Worm (Caenorhabditis elegans) whole organism, midembryonic: Measurements from ENCODE around the gene T28C12.2.

Experiments
- T22C8.4 ChIP-seq: fragments of 200-800 bp; sonication (Bioruptor generic); IDR thresholded peaks from 2 replicates; pipeline ENCODE4 v1.3.6; 2022; ENCODE audit warnings: missing genetic modification characterization, missing compliant biosample characterization
- cog-1 ChIP-seq: sonication (generic microtip); optimal IDR thresholded peaks from 2 replicates; lab custom pipeline; 2016; ENCODE audit warnings: missing genetic modification characterization, missing compliant biosample characterization
- flt-1 ChIP-seq: fragments of 200-800 bp; sonication (Bioruptor generic); IDR thresholded peaks from 2 replicates; pipeline ENCODE4 v1.3.6; 2022; ENCODE audit warnings: missing genetic modification characterization, missing compliant biosample characterization
- klf-2 ChIP-seq: fragments of 200-800 bp; sonication (Bioruptor generic); conservative IDR thresholded peaks from 2 replicates; pipeline ENCODE4 v1.3.6; 2022; ENCODE audit warnings: missing genetic modification reagents, missing genetic modification characterization, missing compliant biosample characterization
- med-1 ChIP-seq: sonication (generic microtip); optimal IDR thresholded peaks from 2 replicates; lab custom pipeline; 2017; ENCODE audit warnings: missing genetic modification characterization, mild to moderate bottlenecking, missing compliant biosample characterization, antibody characterized with exemption, missing genetic modification reagents; ENCODE audit not compliant: insufficient read depth
- ref-1 ChIP-seq: fragments of 200-800 bp; sonication (Bioruptor generic); conservative IDR thresholded peaks from 2 replicates; pipeline ENCODE4 v1.3.6; 2022; ENCODE audit warnings: missing genetic modification reagents, missing genetic modification characterization, missing compliant biosample characterization
- tab-1 ChIP-seq: fragments of 200-800 bp; sonication (Bioruptor generic); IDR thresholded peaks from 2 replicates; pipeline ENCODE4 v1.3.6; 2022; ENCODE audit warnings: missing genetic modification characterization, missing compliant biosample characterization
- ztf-23 ChIP-seq: fragments of 200-800 bp; sonication (Bioruptor generic); IDR thresholded peaks from 2 replicates; pipeline ENCODE4 v1.3.6; 2022; ENCODE audit warnings: missing genetic modification reagents, missing genetic modification characterization, missing compliant biosample characterization
- ztf-29 ChIP-seq: fragments of 200-800 bp; sonication (Bioruptor generic); IDR thresholded peaks from 2 replicates; pipeline ENCODE4 v1.3.6; 2022; ENCODE audit warnings: missing genetic modification reagents, missing genetic modification characterization, missing compliant biosample characterization

Gene T28C12.2

DNA sequence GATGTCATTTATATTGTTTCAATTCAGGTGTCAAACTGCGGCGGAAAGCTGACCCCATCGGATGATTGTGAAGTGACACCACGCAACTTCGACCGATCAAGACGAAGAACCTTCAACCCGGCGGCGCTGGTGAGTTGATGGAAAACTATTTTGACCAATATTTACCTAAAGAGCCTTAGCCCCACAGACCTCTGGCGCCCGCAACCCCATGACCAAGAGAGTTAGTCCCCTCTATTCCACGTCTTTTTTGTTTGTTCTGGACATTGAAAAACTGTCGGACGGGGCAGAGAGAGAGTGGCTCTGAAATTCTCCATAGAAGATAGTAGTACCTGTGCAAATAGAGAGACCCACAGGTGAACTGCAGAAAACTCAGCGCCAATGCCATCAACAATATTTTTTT is 29.7 kb downstream of the T28C12.2 start:
- TF ChIP-seq cog-1 (tag; lab: Kevin White, UChicago) (no peak), flt-1 (no peak), tab-1 (GFP tag; lab: Robert Waterston, UW) (no peak), klf-2 (GFP tag; lab: Robert Waterston, UW) (no peak), ztf-23 (GFP tag; lab: Robert Waterston, UW) (no peak), T22C8.4 (GFP tag; lab: Robert Waterston, UW) (no peak), ztf-29 (GFP tag; lab: Robert Waterston, UW) (no peak), med-1 (GFP tag; lab: Kevin White, UChicago) (no peak), ref-1 (GFP tag; lab: Robert Waterston, UW) (no peak)

DNA sequence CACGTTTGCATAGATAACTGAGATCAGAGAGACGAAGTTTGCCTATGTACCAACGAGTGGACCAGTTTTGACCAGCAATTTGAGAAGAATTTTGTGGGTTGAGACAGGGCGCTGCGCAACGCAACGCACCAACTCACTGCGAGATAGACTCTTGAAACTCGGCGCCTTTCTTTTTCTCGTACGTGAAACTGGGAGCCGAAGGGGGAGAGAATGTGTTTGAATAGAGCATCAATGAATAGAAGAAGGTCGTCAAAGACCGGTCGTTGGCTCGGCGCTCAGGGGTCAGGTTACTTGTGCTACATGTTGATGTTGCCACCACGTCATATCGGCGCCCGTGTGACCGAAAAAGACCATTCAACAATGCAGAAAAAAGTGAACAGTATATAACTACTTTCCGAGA is 30.5 kb downstream of the T28C12.2 start:
- TF ChIP-seq cog-1 (tag; lab: Kevin White, UChicago) = no peak

DNA sequence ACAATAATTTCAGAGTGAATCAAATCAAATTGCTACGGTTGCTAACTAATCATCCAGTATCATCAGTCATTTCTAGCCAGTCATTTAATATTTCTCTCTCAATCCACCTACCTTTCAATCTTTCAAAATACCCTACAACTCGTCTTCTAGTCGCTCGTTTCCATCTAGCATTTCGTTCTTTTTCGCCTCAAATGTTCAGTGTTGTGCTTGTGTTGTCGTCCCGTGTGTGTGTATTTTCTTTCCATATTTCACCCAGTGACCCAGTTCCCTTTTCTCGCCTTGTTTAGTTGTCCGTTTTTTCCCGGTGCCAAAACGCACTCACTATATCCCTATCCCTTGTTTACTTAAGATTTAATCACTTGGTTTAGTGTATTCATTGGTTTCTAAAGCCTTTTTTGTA is 32.7 kb downstream of the T28C12.2 start:
- TF ChIP-seq ref-1 (GFP tag; lab: Robert Waterston, UW) = no peak
- no peak for TF ChIP-seq T22C8.4 (GFP tag; lab: Robert Waterston, UW)
- no peak for TF ChIP-seq cog-1 (tag; lab: Kevin White, UChicago)
- no peak for TF ChIP-seq ztf-23 (GFP tag; lab: Robert Waterston, UW)
- TF ChIP-seq tab-1 (GFP tag; lab: Robert Waterston, UW) = no peak
- no peak for TF ChIP-seq flt-1
- TF ChIP-seq ztf-29 (GFP tag; lab: Robert Waterston, UW) = no peak
- TF ChIP-seq med-1 (GFP tag; lab: Kevin White, UChicago) = no peak

DNA sequence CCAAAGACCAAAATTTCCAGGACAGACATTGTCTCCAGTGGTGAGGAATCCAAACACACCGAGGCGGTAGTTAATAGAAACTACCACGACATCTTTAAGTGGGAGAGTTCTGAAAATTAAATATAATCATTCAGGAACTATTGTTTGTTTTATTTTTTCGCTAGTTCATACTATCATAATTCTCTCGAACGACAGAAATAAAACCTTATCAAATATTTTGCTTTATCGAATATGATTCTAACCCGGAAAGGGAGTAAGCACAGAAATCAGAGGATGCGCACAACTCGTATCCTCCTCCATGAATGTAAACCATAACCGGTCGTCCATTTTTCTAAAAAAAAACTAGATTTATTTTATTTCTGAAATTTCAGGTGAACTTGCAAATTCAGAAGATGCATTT is 35.8 kb downstream of the T28C12.2 start:
- TF ChIP-seq tab-1 (GFP tag; lab: Robert Waterston, UW) = no peak

DNA sequence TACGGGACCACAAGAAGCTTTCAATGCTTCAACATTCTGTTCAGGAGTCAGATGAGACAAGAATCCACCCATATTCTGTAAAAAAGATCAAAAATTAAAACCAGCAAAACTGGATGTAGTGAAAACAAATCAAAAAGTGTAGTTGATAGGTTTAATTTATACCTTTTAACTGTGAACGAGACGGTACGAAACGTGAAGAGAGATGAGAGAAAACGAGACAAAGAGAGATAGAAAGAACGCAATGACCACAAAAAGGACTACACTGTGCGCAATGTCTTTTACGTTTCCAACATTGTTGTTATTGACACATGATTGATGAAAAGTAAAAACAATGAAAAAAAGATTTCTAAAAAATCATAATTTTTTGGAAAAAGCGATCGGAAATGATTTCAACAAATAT is 36.6 kb downstream of the T28C12.2 start, which contains the start of gene cest-33:
cest-33 (minus strand) TSS at position 75 of the 400 bp plus-strand sequence.
- TF ChIP-seq med-1 (GFP tag; lab: Kevin White, UChicago) (no peak), ztf-29 (GFP tag; lab: Robert Waterston, UW) (no peak), ref-1 (GFP tag; lab: Robert Waterston, UW) (no peak), T22C8.4 (GFP tag; lab: Robert Waterston, UW) (no peak), ztf-23 (GFP tag; lab: Robert Waterston, UW) (no peak), klf-2 (GFP tag; lab: Robert Waterston, UW) (no peak), flt-1 (no peak), tab-1 (GFP tag; lab: Robert Waterston, UW) (no peak), cog-1 (tag; lab: Kevin White, UChicago) (no peak)

DNA sequence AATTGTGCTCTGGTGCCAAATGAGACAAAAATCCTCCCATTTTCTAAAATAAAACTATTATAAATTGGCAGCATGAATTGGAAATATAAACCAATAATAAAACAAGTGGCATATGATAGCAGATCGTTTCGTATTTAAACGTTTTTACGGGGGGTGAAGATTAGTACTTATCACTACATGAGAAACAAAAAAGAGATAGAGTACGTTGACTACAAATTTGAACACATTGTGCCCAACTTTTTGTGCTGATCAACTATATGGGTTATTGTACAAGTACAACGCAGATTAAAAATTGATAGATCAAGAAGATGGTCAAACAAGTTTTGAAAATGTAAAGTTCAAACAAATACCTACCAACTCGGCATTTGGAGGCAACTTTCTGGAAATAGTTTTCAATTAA is 39.5 kb downstream of the T28C12.2 start:
- TF ChIP-seq klf-2 (GFP tag; lab: Robert Waterston, UW) (no peak), flt-1 (no peak)

DNA sequence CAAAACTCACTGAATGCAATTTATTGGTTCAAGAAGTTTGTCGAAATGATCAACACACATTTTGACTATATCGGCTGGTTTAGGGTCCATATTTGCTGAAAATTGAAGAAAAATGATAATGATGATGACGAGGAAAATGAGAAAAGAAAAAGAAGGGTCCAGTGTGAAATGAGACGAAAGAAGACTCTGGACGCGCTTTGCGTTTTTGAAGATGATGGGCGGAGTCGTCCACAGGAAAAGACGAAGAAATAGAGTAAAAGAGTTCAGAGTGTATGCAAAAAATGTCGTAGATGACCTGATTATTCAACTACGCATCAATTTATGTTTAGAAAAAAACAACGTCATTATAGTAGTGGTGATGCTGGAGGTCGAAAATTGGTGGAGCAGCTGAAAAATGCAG is 45.8 kb downstream of the T28C12.2 start, which contains the start of gene F13H6.5:
F13H6.5 (minus strand) TSS at position 101 of the 400 bp plus-strand sequence.
- TF ChIP-seq flt-1 (no peak), ref-1 (GFP tag; lab: Robert Waterston, UW) (no peak), tab-1 (GFP tag; lab: Robert Waterston, UW) (no peak), klf-2 (GFP tag; lab: Robert Waterston, UW) (no peak), cog-1 (tag; lab: Kevin White, UChicago) (no peak), ztf-29 (GFP tag; lab: Robert Waterston, UW) (no peak), T22C8.4 (GFP tag; lab: Robert Waterston, UW) (no peak), ztf-23 (GFP tag; lab: Robert Waterston, UW) (no peak)
